Worm (Caenorhabditis elegans): ENCODE measurements around the gene lgc-21.

Gene lgc-21

ce11 chrX:14067641-14068040 is at the start of gene lgc-21:
Gene lgc-21, minus strand, starts transcription at chrX:14067984.
- TF ChIP-seq flt-1 (GFP tag; IDR thresholded peaks at IDR 0.05) (no peak), T22C8.4 (GFP tag; IDR thresholded peaks at IDR 0.05) (no peak), ref-1 (GFP tag; conservative IDR thresholded peaks at IDR 0.05) (no peak), ztf-29 (GFP tag; IDR thresholded peaks at IDR 0.05) (no peak), klf-2 (GFP tag; conservative IDR thresholded peaks at IDR 0.05) (no peak)

- TF ChIP-seq T22C8.4 (GFP tag; IDR thresholded peaks at IDR 0.05) (peak; percentile 92), med-1 (GFP tag; optimal IDR thresholded peaks at IDR 0.05; ENCODE audit: insufficient read depth) (peak; percentile 60), cog-1 (tag; optimal IDR thresholded peaks at IDR 0.05) (peak; percentile 12), klf-2 (GFP tag; conservative IDR thresholded peaks at IDR 0.05) (peak; percentile 87), ref-1 (GFP tag; conservative IDR thresholded peaks at IDR 0.05) (peak; percentile 98), ztf-23 (GFP tag; IDR thresholded peaks at IDR 0.05) (peak; percentile 96), flt-1 (GFP tag; IDR thresholded peaks at IDR 0.05) (peak; percentile 98), ztf-29 (GFP tag; IDR thresholded peaks at IDR 0.05) (peak; percentile 96), tab-1 (GFP tag; IDR thresholded peaks at IDR 0.05) (peak; percentile 98)
These were observed 47.8 kb upstream of the lgc-21 start, which contains the start of gene F28H6.7 for ce11 chrX:14115480-14116161. Gene F28H6.7, plus strand, starts transcription at chrX:14116111.

- TF ChIP-seq ztf-29 (GFP tag; IDR thresholded peaks at IDR 0.05) (no peak), med-1 (GFP tag; optimal IDR thresholded peaks at IDR 0.05; ENCODE audit: insufficient read depth) (no peak), T22C8.4 (GFP tag; IDR thresholded peaks at IDR 0.05) (no peak), ztf-23 (GFP tag; IDR thresholded peaks at IDR 0.05) (no peak), ref-1 (GFP tag; conservative IDR thresholded peaks at IDR 0.05) (no peak), tab-1 (GFP tag; IDR thresholded peaks at IDR 0.05) (no peak), flt-1 (GFP tag; IDR thresholded peaks at IDR 0.05) (no peak), cog-1 (tag; optimal IDR thresholded peaks at IDR 0.05) (no peak), klf-2 (GFP tag; conservative IDR thresholded peaks at IDR 0.05) (no peak)
These were observed 45.6 kb upstream of the lgc-21 start, which contains the start of gene nhr-281 for ce11 chrX:14113347-14113746. Gene nhr-281, minus strand, starts transcription at chrX:14113447.

ce11 chrX:14108245-14108644 is 40.5 kb upstream of the lgc-21 start, which contains the start of gene F16B12.7:
Gene F16B12.7, plus strand, starts transcription at chrX:14108545.
- no peak for TF ChIP-seq ztf-23 (GFP tag; IDR thresholded peaks at IDR 0.05)
- TF ChIP-seq tab-1 (GFP tag; IDR thresholded peaks at IDR 0.05): no peak
- TF ChIP-seq ref-1 (GFP tag; conservative IDR thresholded peaks at IDR 0.05): no peak
- no peak for TF ChIP-seq klf-2 (GFP tag; conservative IDR thresholded peaks at IDR 0.05)
- TF ChIP-seq cog-1 (tag; optimal IDR thresholded peaks at IDR 0.05): no peak
- no peak for TF ChIP-seq T22C8.4 (GFP tag; IDR thresholded peaks at IDR 0.05)
- TF ChIP-seq ztf-29 (GFP tag; IDR thresholded peaks at IDR 0.05): no peak
- TF ChIP-seq med-1 (GFP tag; optimal IDR thresholded peaks at IDR 0.05; ENCODE audit: insufficient read depth): no peak
- TF ChIP-seq flt-1 (GFP tag; IDR thresholded peaks at IDR 0.05): no peak

ce11 chrX:14102474-14102873 is 34.7 kb upstream of the lgc-21 start:
- TF ChIP-seq klf-2 (GFP tag; conservative IDR thresholded peaks at IDR 0.05): no peak
- no peak for TF ChIP-seq tab-1 (GFP tag; IDR thresholded peaks at IDR 0.05)
- TF ChIP-seq med-1 (GFP tag; optimal IDR thresholded peaks at IDR 0.05; ENCODE audit: insufficient read depth): no peak
- no peak for TF ChIP-seq T22C8.4 (GFP tag; IDR thresholded peaks at IDR 0.05)
- TF ChIP-seq cog-1 (tag; optimal IDR thresholded peaks at IDR 0.05): no peak
- no peak for TF ChIP-seq ref-1 (GFP tag; conservative IDR thresholded peaks at IDR 0.05)
- TF ChIP-seq ztf-29 (GFP tag; IDR thresholded peaks at IDR 0.05): no peak
- TF ChIP-seq ztf-23 (GFP tag; IDR thresholded peaks at IDR 0.05): no peak
- TF ChIP-seq flt-1 (GFP tag; IDR thresholded peaks at IDR 0.05): no peak

ce11 chrX:14101986-14102385 is 34.2 kb upstream of the lgc-21 start, which contains the start of gene F16B12.6:
Gene F16B12.6, plus strand, starts transcription at chrX:14102316.
- TF ChIP-seq ztf-23 (GFP tag; IDR thresholded peaks at IDR 0.05) (no peak), cog-1 (tag; optimal IDR thresholded peaks at IDR 0.05) (peak; percentile 71), flt-1 (GFP tag; IDR thresholded peaks at IDR 0.05) (peak; percentile 35; the same call in 1 of the 2 replicates), ref-1 (GFP tag; conservative IDR thresholded peaks at IDR 0.05) (no peak), med-1 (GFP tag; optimal IDR thresholded peaks at IDR 0.05; ENCODE audit: insufficient read depth) (no peak), T22C8.4 (GFP tag; IDR thresholded peaks at IDR 0.05) (no peak), ztf-29 (GFP tag; IDR thresholded peaks at IDR 0.05) (no peak), klf-2 (GFP tag; conservative IDR thresholded peaks at IDR 0.05) (no peak), tab-1 (GFP tag; IDR thresholded peaks at IDR 0.05) (no peak)

ce11 chrX:14098618-14099118 is 30.9 kb upstream of the lgc-21 start, which contains the start of gene F16B12.4:
Gene F16B12.4, minus strand, starts transcription at chrX:14098668.
- TF ChIP-seq med-1 (GFP tag; optimal IDR thresholded peaks at IDR 0.05; ENCODE audit: insufficient read depth): no peak
- no peak for TF ChIP-seq ref-1 (GFP tag; conservative IDR thresholded peaks at IDR 0.05)
- no peak for TF ChIP-seq cog-1 (tag; optimal IDR thresholded peaks at IDR 0.05)
- TF ChIP-seq tab-1 (GFP tag; IDR thresholded peaks at IDR 0.05): no peak
- no peak for TF ChIP-seq flt-1 (GFP tag; IDR thresholded peaks at IDR 0.05)
- no peak for TF ChIP-seq klf-2 (GFP tag; conservative IDR thresholded peaks at IDR 0.05)
- no peak for TF ChIP-seq T22C8.4 (GFP tag; IDR thresholded peaks at IDR 0.05)
- TF ChIP-seq ztf-23 (GFP tag; IDR thresholded peaks at IDR 0.05): no peak
- TF ChIP-seq ztf-29 (GFP tag; IDR thresholded peaks at IDR 0.05): no peak

- no peak for TF ChIP-seq flt-1 (GFP tag; IDR thresholded peaks at IDR 0.05)
- no peak for TF ChIP-seq T22C8.4 (GFP tag; IDR thresholded peaks at IDR 0.05)
- no peak for TF ChIP-seq tab-1 (GFP tag; IDR thresholded peaks at IDR 0.05)
- TF ChIP-seq cog-1 (tag; optimal IDR thresholded peaks at IDR 0.05): no peak
- TF ChIP-seq med-1 (GFP tag; optimal IDR thresholded peaks at IDR 0.05; ENCODE audit: insufficient read depth): no peak
- no peak for TF ChIP-seq ztf-23 (GFP tag; IDR thresholded peaks at IDR 0.05)
- TF ChIP-seq ref-1 (GFP tag; conservative IDR thresholded peaks at IDR 0.05): no peak
These were observed 23.2 kb upstream of the lgc-21 start for ce11 chrX:14090990-14091389.

ce11 chrX:14090089-14090488 is 22.3 kb upstream of the lgc-21 start, which contains the start of gene dsl-4:
Gene dsl-4, plus strand, starts transcription at chrX:14090389.
- TF ChIP-seq tab-1 (GFP tag; IDR thresholded peaks at IDR 0.05) (no peak), klf-2 (GFP tag; conservative IDR thresholded peaks at IDR 0.05) (no peak), ztf-29 (GFP tag; IDR thresholded peaks at IDR 0.05) (no peak), ref-1 (GFP tag; conservative IDR thresholded peaks at IDR 0.05) (no peak), ztf-23 (GFP tag; IDR thresholded peaks at IDR 0.05) (no peak), cog-1 (tag; optimal IDR thresholded peaks at IDR 0.05) (no peak), med-1 (GFP tag; optimal IDR thresholded peaks at IDR 0.05; ENCODE audit: insufficient read depth) (no peak), flt-1 (GFP tag; IDR thresholded peaks at IDR 0.05) (no peak), T22C8.4 (GFP tag; IDR thresholded peaks at IDR 0.05) (no peak)
